Worm (Caenorhabditis elegans) whole organism, L3 larva: Measurements from ENCODE around the gene ndab-1.

Source experiments
- ama-1 ChIP-seq: fragments of 150-350 bp; optimal IDR thresholded peaks from 2 replicates; lab custom pipeline; 2018
- ceh-28 ChIP-seq: fragments of 150-350 bp; optimal IDR thresholded peaks from 2 replicates; lab custom pipeline; 2014; ENCODE audit warnings: missing biosample characterization, missing genetic modification reagents, missing genetic modification characterization
- egl-5 ChIP-seq: fragments of 150-350 bp; optimal IDR thresholded peaks from 2 replicates; lab custom pipeline; 2017; ENCODE audit warnings: missing biosample characterization, missing genetic modification reagents, missing genetic modification characterization, inconsistent platforms
- lin-15B ChIP-seq: fragments of 150-350 bp; optimal IDR thresholded peaks from 2 replicates; lab custom pipeline; 2014; ENCODE audit warnings: missing biosample characterization, missing genetic modification characterization
- lin-39 ChIP-seq: fragments of 150-350 bp; optimal IDR thresholded peaks from 2 replicates; lab custom pipeline; 2018; ENCODE audit warnings: missing biosample characterization, missing genetic modification reagents, missing genetic modification characterization
- unc-62 ChIP-seq: fragments of 150-350 bp; sonication (generic microtip); optimal IDR thresholded peaks from 4 replicates; lab custom pipeline; 2014; ENCODE audit warnings: missing biosample characterization, missing genetic modification reagents, missing genetic modification characterization

DNA sequence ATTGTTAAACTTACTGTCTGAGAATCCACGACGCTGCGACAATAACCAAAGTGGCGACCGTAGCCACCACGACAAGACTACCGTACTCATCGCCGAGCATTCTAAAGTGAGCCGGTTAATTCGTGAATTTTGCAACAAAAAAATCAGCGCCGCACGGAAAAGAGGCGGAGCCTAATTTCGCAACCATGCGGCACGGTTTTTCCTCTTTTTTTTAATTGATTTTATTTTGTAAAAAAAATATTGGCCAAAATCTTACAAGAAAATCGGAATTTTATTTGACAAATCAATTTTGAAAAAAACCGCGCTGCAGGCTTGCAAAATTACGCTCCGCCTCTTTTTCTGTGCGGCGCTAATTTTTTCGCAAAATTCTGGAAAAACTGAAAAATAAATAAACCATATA is 18.0 kb upstream of the ndab-1 start, which contains the start of gene dolk-1:
- no peak for TF ChIP-seq ceh-28
- no peak for TF ChIP-seq egl-5 (tag; lab: Kevin White, UChicago)
- TF ChIP-seq lin-15B (tag; lab: Kevin White, UChicago) = no peak
- no peak for TF ChIP-seq lin-39
- no peak for TF ChIP-seq unc-62 (GFP tag; lab: Kevin White, UChicago)
- no peak for TF ChIP-seq ama-1 (lab: Kevin White, UChicago)
